Fruit fly (Drosophila melanogaster) S2 (cell line): Measurements from ENCODE around the gene CG8353.

Source experiments
- CG8478 ChIP-seq: fragments of >200 bp; optimal IDR thresholded peaks from 2 replicates; lab custom pipeline; 2018
- CTCF ChIP-seq, 2 experiments: fragments of >200 bp; optimal IDR thresholded peaks; 2 replicates each; lab custom pipeline; 2018

dm6 chr2L:8229628-8230027 is 15.8 kb downstream of the CG8353 start:
- TF ChIP-seq CG8478 (no peak), CTCF (optimal IDR thresholded peaks at IDR 0.05; lab: Kevin White, UChicago) (no peak)
